Worm (Caenorhabditis elegans) whole organism, L1 larva: ENCODE data around the gene F56C3.7.

Experiments used
- C04F5.9 ChIP-seq: sonication (generic microtip); optimal IDR thresholded peaks from 2 replicates; lab custom pipeline; 2016; ENCODE audit warnings: missing genetic modification characterization, missing compliant biosample characterization
- C16A3.4 ChIP-seq: fragments of 150-350 bp; optimal IDR thresholded peaks from 2 replicates; lab custom pipeline; 2014; ENCODE audit warnings: missing biosample characterization, missing genetic modification characterization
- F16B12.6 ChIP-seq: fragments of 150-350 bp; optimal IDR thresholded peaks from 2 replicates; lab custom pipeline; 2014; ENCODE audit warnings: missing biosample characterization, missing genetic modification characterization
- aha-1 ChIP-seq: fragments of 150-350 bp; optimal IDR thresholded peaks from 2 replicates; lab custom pipeline; 2014; ENCODE audit warnings: missing biosample characterization, missing genetic modification characterization
- alr-1 ChIP-seq: fragments of 200-800 bp; sonication (Bioruptor generic); optimal IDR thresholded peaks from 2 replicates; lab custom pipeline; 2018; ENCODE audit warnings: borderline replicate concordance, mild to moderate bottlenecking, missing genetic modification characterization, missing compliant biosample characterization
- aly-2 ChIP-seq: fragments of 150-350 bp; optimal IDR thresholded peaks from 2 replicates; lab custom pipeline; 2014; ENCODE audit warnings: missing biosample characterization, missing genetic modification characterization
- ama-1 ChIP-seq: fragments of 150-350 bp; optimal IDR thresholded peaks from 2 replicates; lab custom pipeline; 2014
- blmp-1 ChIP-seq: fragments of 150-350 bp; optimal IDR thresholded peaks from 2 replicates; lab custom pipeline; 2014; ENCODE audit warnings: missing biosample characterization, missing genetic modification characterization
- ceh-90 ChIP-seq: sonication (generic microtip); optimal IDR thresholded peaks from 2 replicates; lab custom pipeline; 2016; ENCODE audit warnings: missing genetic modification characterization, missing compliant biosample characterization
- ces-1 ChIP-seq: fragments of 150-350 bp; optimal IDR thresholded peaks from 2 replicates; lab custom pipeline; 2014; ENCODE audit warnings: missing biosample characterization, missing genetic modification reagents, missing genetic modification characterization
- dpl-1 ChIP-seq, 3 experiments: fragments of 150-350 bp in 2 of 3; sonication (generic microtip) in 1 of 3; optimal IDR thresholded peaks; 2 replicates each; lab custom pipeline; 2014 to 2017; ENCODE audit warnings: missing biosample characterization in 3 of 3, missing genetic modification characterization in 3 of 3, missing genetic modification reagents in 3 of 3
- efl-1 ChIP-seq, 4 experiments: fragments of 150-350 bp; optimal IDR thresholded peaks in 3 of 4; peaks in 1 of 4; 1 replicate in 1 of 4; 2 replicates in 3 of 4; lab custom pipeline; 2014; ENCODE audit warnings: missing biosample characterization in 2 of 4, missing genetic modification characterization in 2 of 4, missing genetic modification reagents in 2 of 4
- efl-3 ChIP-seq: fragments of 200-800 bp; sonication (Bioruptor generic); optimal IDR thresholded peaks from 2 replicates; lab custom pipeline; 2018; ENCODE audit warnings: mild to moderate bottlenecking, missing genetic modification characterization, missing compliant biosample characterization
- egl-13 ChIP-seq: sonication (generic microtip); optimal IDR thresholded peaks from 2 replicates; lab custom pipeline; 2016; ENCODE audit warnings: missing genotype, missing genetic modification reagents, missing genetic modification characterization, missing compliant biosample characterization
- elt-2 ChIP-seq: sonication (generic microtip); optimal IDR thresholded peaks from 2 replicates; lab custom pipeline; 2016; ENCODE audit warnings: missing genetic modification characterization, mild to moderate bottlenecking, inconsistent platforms, missing compliant biosample characterization, missing genetic modification reagents
- elt-3 ChIP-seq, 6 experiments: fragments of 150-350 bp in 1 of 6; sonication (generic microtip); optimal IDR thresholded peaks; 2 replicates each; lab custom pipeline; 2017 to 2018; ENCODE audit warnings: missing biosample characterization in 6 of 6, missing genetic modification characterization in 6 of 6, inconsistent platforms in 1 of 6
- ets-5 ChIP-seq: fragments of 200-800 bp; sonication (Bioruptor generic); IDR thresholded peaks from 2 replicates; pipeline ENCODE4 v1.3.6; 2022; ENCODE audit warnings: missing genetic modification characterization, missing compliant biosample characterization
- fkh-10 ChIP-seq: sonication (generic microtip); optimal IDR thresholded peaks from 2 replicates; lab custom pipeline; 2017; ENCODE audit warnings: missing biosample characterization, missing genetic modification reagents, missing genetic modification characterization
- fkh-4 ChIP-seq: sonication (generic microtip); optimal IDR thresholded peaks from 2 replicates; lab custom pipeline; 2016; ENCODE audit warnings: missing compliant biosample characterization, missing genetic modification characterization, borderline replicate concordance
- fkh-8 ChIP-seq: sonication (generic microtip); optimal IDR thresholded peaks from 2 replicates; lab custom pipeline; 2016; ENCODE audit warnings: mild to moderate bottlenecking, missing genetic modification characterization, missing compliant biosample characterization
- fos-1 ChIP-seq: fragments of 150-350 bp; optimal IDR thresholded peaks from 2 replicates; lab custom pipeline; 2014; ENCODE audit warnings: missing biosample characterization, missing genetic modification characterization
- grh-1 ChIP-seq: fragments of 200-800 bp; sonication (Bioruptor generic); IDR thresholded peaks from 2 replicates; pipeline ENCODE4 v1.3.6; 2022; ENCODE audit warnings: missing genetic modification reagents, missing genetic modification characterization, missing compliant biosample characterization
- hlh-4 ChIP-seq: sonication (generic microtip); optimal IDR thresholded peaks from 2 replicates; lab custom pipeline; 2016; ENCODE audit warnings: mild to moderate bottlenecking, missing genetic modification characterization, missing compliant biosample characterization
- hpl-2 ChIP-seq: fragments of 150-350 bp; optimal IDR thresholded peaks from 2 replicates; lab custom pipeline; 2014; ENCODE audit warnings: missing biosample characterization, missing genetic modification reagents, missing genetic modification characterization
- jun-1 ChIP-seq: fragments of 150-350 bp; optimal IDR thresholded peaks from 2 replicates; lab custom pipeline; 2014; ENCODE audit warnings: missing biosample characterization, missing genetic modification reagents, missing genetic modification characterization
- lin-13 ChIP-seq: fragments of 150-350 bp; optimal IDR thresholded peaks from 2 replicates; lab custom pipeline; 2014; ENCODE audit warnings: missing biosample characterization, missing genetic modification reagents, missing genetic modification characterization
- lin-14 ChIP-seq: fragments of 200-800 bp; sonication (Bioruptor generic); optimal IDR thresholded peaks from 2 replicates; lab custom pipeline; 2018; ENCODE audit warnings: mild to moderate bottlenecking, missing genetic modification characterization, moderate library complexity, missing compliant biosample characterization
- lin-35 ChIP-seq, 2 experiments: fragments of 150-350 bp; optimal IDR thresholded peaks; 2 replicates each; lab custom pipeline; 2014; ENCODE audit warnings: missing biosample characterization in 2 of 2, missing genetic modification characterization in 2 of 2, missing genetic modification reagents in 2 of 2
- lir-3 ChIP-seq: sonication (generic microtip); optimal IDR thresholded peaks from 2 replicates; lab custom pipeline; 2016; ENCODE audit warnings: mild to moderate bottlenecking, missing genetic modification characterization, moderate library complexity, missing compliant biosample characterization; ENCODE audit not compliant: poor library complexity
- lsy-2 ChIP-seq, 2 experiments: fragments of 150-350 bp; optimal IDR thresholded peaks; 2 replicates each; lab custom pipeline; 2014; ENCODE audit warnings: missing biosample characterization in 2 of 2, missing genetic modification characterization in 2 of 2
- mab-9 ChIP-seq: fragments of 200-800 bp; sonication (Bioruptor generic); IDR thresholded peaks from 2 replicates; pipeline ENCODE4 v1.3.6; 2022; ENCODE audit warnings: missing genetic modification reagents, missing genetic modification characterization, missing compliant biosample characterization
- mdl-1 ChIP-seq, 2 experiments: fragments of 150-350 bp; optimal IDR thresholded peaks; 2 replicates each; lab custom pipeline; 2014 to 2017; ENCODE audit warnings: missing biosample characterization in 2 of 2, missing genetic modification characterization in 2 of 2, inconsistent platforms in 1 of 2
- mep-1 ChIP-seq: fragments of 150-350 bp; optimal IDR thresholded peaks from 2 replicates; lab custom pipeline; 2014; ENCODE audit warnings: missing biosample characterization, missing genetic modification characterization
- nhr-19 ChIP-seq: fragments of 200-800 bp; sonication (Bioruptor generic); conservative IDR thresholded peaks from 2 replicates; pipeline ENCODE4 v1.3.6; 2022; ENCODE audit warnings: missing genetic modification characterization, missing compliant biosample characterization
- nhr-20 ChIP-seq: sonication (generic microtip); optimal IDR thresholded peaks from 2 replicates; lab custom pipeline; 2016; ENCODE audit warnings: mild to moderate bottlenecking, missing genetic modification characterization, missing compliant biosample characterization
- nhr-28 ChIP-seq: fragments of 150-350 bp; optimal IDR thresholded peaks from 2 replicates; lab custom pipeline; 2014; ENCODE audit warnings: missing biosample characterization, missing genetic modification characterization
- nhr-71 ChIP-seq: sonication (generic microtip); optimal IDR thresholded peaks from 2 replicates; lab custom pipeline; 2016; ENCODE audit warnings: mild to moderate bottlenecking, missing genetic modification characterization, moderate library complexity, missing compliant biosample characterization
- nhr-77 ChIP-seq: fragments of 150-350 bp; optimal IDR thresholded peaks from 2 replicates; lab custom pipeline; 2014; ENCODE audit warnings: missing biosample characterization, missing genetic modification characterization
- pag-3 ChIP-seq: sonication (generic microtip); optimal IDR thresholded peaks from 2 replicates; lab custom pipeline; 2017; ENCODE audit warnings: missing genetic modification characterization, mild to moderate bottlenecking, missing compliant biosample characterization, antibody characterized with exemption, borderline replicate concordance; ENCODE audit not compliant: insufficient read depth
- rnt-1 ChIP-seq: sonication (generic microtip); optimal IDR thresholded peaks from 2 replicates; lab custom pipeline; 2016; ENCODE audit warnings: mild to moderate bottlenecking, missing genetic modification characterization, moderate library complexity, missing compliant biosample characterization
- snpc-4 ChIP-seq: fragments of 150-350 bp; optimal IDR thresholded peaks from 2 replicates; lab custom pipeline; 2014; ENCODE audit warnings: missing biosample characterization, missing genetic modification characterization
- snu-23 ChIP-seq: sonication (generic microtip); optimal IDR thresholded peaks from 2 replicates; lab custom pipeline; 2016; ENCODE audit warnings: missing genetic modification characterization, missing compliant biosample characterization
- sox-4 ChIP-seq: sonication (generic microtip); optimal IDR thresholded peaks from 2 replicates; lab custom pipeline; 2016; ENCODE audit warnings: missing genetic modification characterization, missing compliant biosample characterization
- sptf-1 ChIP-seq: fragments of 150-350 bp; optimal IDR thresholded peaks from 2 replicates; lab custom pipeline; 2014; ENCODE audit warnings: missing biosample characterization, missing genetic modification characterization
- tbx-2 ChIP-seq: sonication (generic microtip); optimal IDR thresholded peaks from 2 replicates; lab custom pipeline; 2016; ENCODE audit warnings: missing genetic modification characterization, missing compliant biosample characterization
- unc-62 ChIP-seq: fragments of 150-350 bp; optimal IDR thresholded peaks from 2 replicates; lab custom pipeline; 2014; ENCODE audit warnings: missing biosample characterization, missing genetic modification reagents, missing genetic modification characterization
- unc-86 ChIP-seq: sonication (generic microtip); optimal IDR thresholded peaks from 2 replicates; lab custom pipeline; 2016; ENCODE audit warnings: missing genetic modification characterization, missing compliant biosample characterization
- unc-98 ChIP-seq: fragments of 200-800 bp; sonication (Bioruptor generic); IDR thresholded peaks from 2 replicates; pipeline ENCODE4 v1.3.6; 2022; ENCODE audit warnings: missing genetic modification characterization, missing compliant biosample characterization
- vab-15 ChIP-seq: sonication (generic microtip); optimal IDR thresholded peaks from 2 replicates; lab custom pipeline; 2017; ENCODE audit warnings: missing genotype, mild to moderate bottlenecking, missing genetic modification characterization, missing compliant biosample characterization
- xbp-1 ChIP-seq: sonication (generic microtip); optimal IDR thresholded peaks from 2 replicates; lab custom pipeline; 2016; ENCODE audit warnings: missing genetic modification characterization, missing compliant biosample characterization
- zag-1 ChIP-seq: fragments of 150-350 bp; optimal IDR thresholded peaks from 2 replicates; lab custom pipeline; 2014; ENCODE audit warnings: missing biosample characterization, missing genetic modification characterization
- ztf-11 ChIP-seq, 2 experiments: sonication (generic microtip); optimal IDR thresholded peaks; 2 replicates each; lab custom pipeline; 2016 to 2017; ENCODE audit warnings: missing genetic modification characterization in 2 of 2, missing biosample characterization in 1 of 2, missing compliant biosample characterization in 1 of 2
- ztf-4 ChIP-seq: fragments of 150-350 bp; optimal IDR thresholded peaks from 2 replicates; lab custom pipeline; 2014; ENCODE audit warnings: missing biosample characterization, missing genetic modification characterization

The F56C3.7 gene

ce11 chrX:1379391-1379790 lies 8.8 kb upstream of the F56C3.7 start (continued):
- peak; percentile 34 for TF ChIP-seq nhr-20
- no peak for TF ChIP-seq unc-98 (GFP tag; lab: Robert Waterston, UW)
- TF ChIP-seq C04F5.9 (tag; lab: Kevin White, UChicago) = no peak
- TF ChIP-seq fkh-4 (tag; lab: Kevin White, UChicago) = no peak
- TF ChIP-seq nhr-71 (tag; lab: Kevin White, UChicago) = peak; percentile 44
- peak; percentile 76 for TF ChIP-seq rnt-1 (tag; lab: Kevin White, UChicago)
- no peak for TF ChIP-seq efl-3 (GFP tag; lab: Kevin White, UChicago)
- no peak for TF ChIP-seq aly-2
- peak; percentile 9 for TF ChIP-seq C16A3.4 (tag; lab: Kevin White, UChicago)
- TF ChIP-seq grh-1 = peak; percentile 41
- peak; percentile 32 for TF ChIP-seq nhr-77 (tag; lab: Kevin White, UChicago)
- peak in 1 of 2 experiments; percentile 62 for TF ChIP-seq lin-35 (GFP tag; optimal IDR thresholded peaks at IDR 0.05; lab: Kevin White, UChicago)
- TF ChIP-seq fkh-8 (tag; lab: Kevin White, UChicago) = peak; percentile 60
- no peak for TF ChIP-seq ets-5 (GFP tag; lab: Robert Waterston, UW)
- TF ChIP-seq ama-1 (lab: Kevin White, UChicago) = no peak
- TF ChIP-seq unc-62 (GFP tag; lab: Kevin White, UChicago) = no peak
- TF ChIP-seq blmp-1 = no peak
- TF ChIP-seq unc-86 = peak; percentile 17
- no peak for TF ChIP-seq ztf-11 (tag; optimal IDR thresholded peaks at IDR 0.05; lab: Kevin White, UChicago)
- TF ChIP-seq sox-4 (tag; lab: Kevin White, UChicago) = no peak
- no peak for TF ChIP-seq hlh-4 (tag; lab: Kevin White, UChicago)
- no peak for TF ChIP-seq elt-2 (tag; lab: Kevin White, UChicago)
- peak; percentile 42 for TF ChIP-seq mep-1 (tag; lab: Kevin White, UChicago)
- peak; percentile 25 for TF ChIP-seq xbp-1 (tag; lab: Kevin White, UChicago)
- peak; percentile 36 for TF ChIP-seq fos-1
- TF ChIP-seq vab-15 (tag; lab: Kevin White, UChicago) = no peak
- no peak for TF ChIP-seq mab-9 (GFP tag; lab: Robert Waterston, UW)
- peak; percentile 49 for TF ChIP-seq lin-14 (GFP tag; lab: Kevin White, UChicago)
- peak; percentile 68 for TF ChIP-seq jun-1 (tag; lab: Kevin White, UChicago)
- no peak for TF ChIP-seq lin-13 (GFP tag; lab: Kevin White, UChicago)
- TF ChIP-seq tbx-2 = peak; percentile 4
- TF ChIP-seq F16B12.6 = no peak
- TF ChIP-seq lsy-2 (tag; optimal IDR thresholded peaks at IDR 0.05; lab: Kevin White, UChicago) = peak; percentile 32 to 39
- peak; percentile 9 to 24 for TF ChIP-seq efl-1 (optimal IDR thresholded peaks at IDR 0.05; lab: Kevin White, UChicago)
- TF ChIP-seq efl-1 (GFP tag; optimal IDR thresholded peaks at IDR 0.05 in 1 of 2; lab: Kevin White, UChicago) = peak in 1 of 2 experiments; percentile 63
- no peak for TF ChIP-seq egl-13 (tag; lab: Kevin White, UChicago)
- TF ChIP-seq ceh-90 (tag; lab: Kevin White, UChicago) = no peak
- TF ChIP-seq hpl-2 (GFP tag; lab: Kevin White, UChicago) = no peak
- peak; percentile 72 for TF ChIP-seq fkh-10 (GFP tag; lab: Kevin White, UChicago)
- peak in 1 of 3 experiments; percentile 19 for TF ChIP-seq dpl-1 (GFP tag; optimal IDR thresholded peaks at IDR 0.05; lab: Kevin White, UChicago)
- TF ChIP-seq ztf-4 (tag; lab: Kevin White, UChicago) = no peak
- peak; percentile 69 for TF ChIP-seq snpc-4 (tag; lab: Kevin White, UChicago)
- TF ChIP-seq mdl-1 (tag; optimal IDR thresholded peaks at IDR 0.05; lab: Kevin White, UChicago) = peak in 1 of 2 experiments; percentile 71
- no peak for TF ChIP-seq pag-3 (tag; lab: Kevin White, UChicago)
- peak; percentile 64 for TF ChIP-seq nhr-19 (GFP tag; lab: Robert Waterston, UW)
- peak; percentile 66 for TF ChIP-seq snu-23 (GFP tag; lab: Kevin White, UChicago)
- no peak for TF ChIP-seq zag-1 (tag; lab: Kevin White, UChicago)
- no peak for TF ChIP-seq aha-1 (tag; lab: Kevin White, UChicago)
- no peak for TF ChIP-seq sptf-1
- no peak for TF ChIP-seq elt-3 (tag; optimal IDR thresholded peaks at IDR 0.05; lab: Kevin White, UChicago)
- no peak for TF ChIP-seq ces-1 (GFP tag; lab: Kevin White, UChicago)
- no peak for TF ChIP-seq alr-1
- no peak for TF ChIP-seq nhr-28
- TF ChIP-seq lir-3 (tag; lab: Kevin White, UChicago) = no peak
